Worm (Caenorhabditis elegans) whole organism, midembryonic: Measurements from ENCODE around the gene F56A8.9.
A peak's percentile ranks its signal among the peaks of the same experiment; 100 is the strongest.

ENCODE experiments used
- cog-1 ChIP-seq: sonication (generic microtip); optimal IDR thresholded peaks from 2 replicates; lab custom pipeline; 2016; ENCODE audit warnings: missing genetic modification characterization, missing compliant biosample characterization
- flt-1 ChIP-seq: fragments of 200-800 bp; sonication (Bioruptor generic); IDR thresholded peaks from 2 replicates; pipeline ENCODE4 v1.3.6; 2022; ENCODE audit warnings: missing genetic modification characterization, missing compliant biosample characterization
- klf-2 ChIP-seq: fragments of 200-800 bp; sonication (Bioruptor generic); conservative IDR thresholded peaks from 2 replicates; pipeline ENCODE4 v1.3.6; 2022; ENCODE audit warnings: missing genetic modification reagents, missing genetic modification characterization, missing compliant biosample characterization
- med-1 ChIP-seq: sonication (generic microtip); optimal IDR thresholded peaks from 2 replicates; lab custom pipeline; 2017; ENCODE audit warnings: missing genetic modification characterization, mild to moderate bottlenecking, missing compliant biosample characterization, antibody characterized with exemption, missing genetic modification reagents; ENCODE audit not compliant: insufficient read depth
- tab-1 ChIP-seq: fragments of 200-800 bp; sonication (Bioruptor generic); IDR thresholded peaks from 2 replicates; pipeline ENCODE4 v1.3.6; 2022; ENCODE audit warnings: missing genetic modification characterization, missing compliant biosample characterization
- ztf-23 ChIP-seq: fragments of 200-800 bp; sonication (Bioruptor generic); IDR thresholded peaks from 2 replicates; pipeline ENCODE4 v1.3.6; 2022; ENCODE audit warnings: missing genetic modification reagents, missing genetic modification characterization, missing compliant biosample characterization
- ztf-29 ChIP-seq: fragments of 200-800 bp; sonication (Bioruptor generic); IDR thresholded peaks from 2 replicates; pipeline ENCODE4 v1.3.6; 2022; ENCODE audit warnings: missing genetic modification reagents, missing genetic modification characterization, missing compliant biosample characterization

ce11 chrIII:13225019-13225418 is 29.5 kb upstream of the F56A8.9 start:
- TF ChIP-seq ztf-23 (GFP tag; lab: Robert Waterston, UW): peak; percentile 69
- peak; percentile 68; the same call in 1 of the 2 replicates for TF ChIP-seq klf-2 (GFP tag; lab: Robert Waterston, UW)
- peak; percentile 89 for TF ChIP-seq flt-1 (GFP tag; lab: Robert Waterston, UW)
- TF ChIP-seq cog-1 (tag; lab: Kevin White, UChicago): no peak
- TF ChIP-seq tab-1 (GFP tag; lab: Robert Waterston, UW): peak; percentile 85
- TF ChIP-seq ztf-29: peak; percentile 53; the same call in 1 of the 2 replicates
- TF ChIP-seq med-1 (GFP tag; lab: Kevin White, UChicago): no peak
